Worm (Caenorhabditis elegans) whole organism, midembryonic: Measurements from ENCODE around the gene C17F4.8.

Source experiments
- T22C8.4 ChIP-seq: fragments of 200-800 bp; sonication (Bioruptor generic); IDR thresholded peaks from 2 replicates; pipeline ENCODE4 v1.3.6; 2022; ENCODE audit warnings: missing genetic modification characterization, missing compliant biosample characterization
- klf-2 ChIP-seq: fragments of 200-800 bp; sonication (Bioruptor generic); conservative IDR thresholded peaks from 2 replicates; pipeline ENCODE4 v1.3.6; 2022; ENCODE audit warnings: missing genetic modification reagents, missing genetic modification characterization, missing compliant biosample characterization
- med-1 ChIP-seq: sonication (generic microtip); optimal IDR thresholded peaks from 2 replicates; lab custom pipeline; 2017; ENCODE audit warnings: missing genetic modification characterization, mild to moderate bottlenecking, missing compliant biosample characterization, antibody characterized with exemption, missing genetic modification reagents; ENCODE audit not compliant: insufficient read depth
- ref-1 ChIP-seq: fragments of 200-800 bp; sonication (Bioruptor generic); conservative IDR thresholded peaks from 2 replicates; pipeline ENCODE4 v1.3.6; 2022; ENCODE audit warnings: missing genetic modification reagents, missing genetic modification characterization, missing compliant biosample characterization
- ztf-23 ChIP-seq: fragments of 200-800 bp; sonication (Bioruptor generic); IDR thresholded peaks from 2 replicates; pipeline ENCODE4 v1.3.6; 2022; ENCODE audit warnings: missing genetic modification reagents, missing genetic modification characterization, missing compliant biosample characterization
- ztf-29 ChIP-seq: fragments of 200-800 bp; sonication (Bioruptor generic); IDR thresholded peaks from 2 replicates; pipeline ENCODE4 v1.3.6; 2022; ENCODE audit warnings: missing genetic modification reagents, missing genetic modification characterization, missing compliant biosample characterization

- TF ChIP-seq ref-1 (GFP tag; lab: Robert Waterston, UW) (no peak), T22C8.4 (GFP tag; lab: Robert Waterston, UW) (no peak), med-1 (GFP tag; lab: Kevin White, UChicago) (no peak), klf-2 (GFP tag; lab: Robert Waterston, UW) (no peak), ztf-23 (GFP tag; lab: Robert Waterston, UW) (no peak), ztf-29 (GFP tag; lab: Robert Waterston, UW) (no peak)
Observed at ce11 chrII:3274923-3275322, 40.3 kb upstream of the C17F4.8 start, which contains the start of gene F02E11.3.
